Fruit fly (Drosophila melanogaster): ENCODE measurements around the gene CG33128.

Gene CG33128

DNA sequence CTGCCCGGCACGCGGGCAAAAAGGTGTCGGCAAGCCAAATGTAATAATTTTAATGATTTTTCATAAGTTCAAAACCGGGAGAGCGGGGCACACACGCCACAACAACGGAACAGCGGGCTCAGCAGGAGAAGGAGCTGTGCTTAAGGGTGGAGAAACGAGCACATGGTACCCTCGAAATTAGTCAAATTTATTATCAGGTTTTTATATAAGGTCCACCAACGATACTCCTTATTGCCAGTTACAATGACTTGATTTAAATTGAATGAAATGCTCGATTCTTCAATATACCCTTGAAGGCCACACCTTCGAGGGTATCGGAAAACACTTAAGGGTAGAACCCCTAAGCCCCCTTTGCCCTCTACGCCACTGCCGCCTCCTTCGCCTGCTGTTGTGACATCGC is 20.4 kb upstream of the CG33128 start:
- TF ChIP-seq CG8478 (optimal IDR thresholded peaks at IDR 0.05) (no peak), CTCF (optimal IDR thresholded peaks at IDR 0.05) (no peak)

- TF ChIP-seq CG8478 (optimal IDR thresholded peaks at IDR 0.05) (no peak), CTCF (optimal IDR thresholded peaks at IDR 0.05) (no peak)
Measured at dm6 chr2L:1476872-1477503, 16.9 kb upstream of the CG33128 start.

DNA sequence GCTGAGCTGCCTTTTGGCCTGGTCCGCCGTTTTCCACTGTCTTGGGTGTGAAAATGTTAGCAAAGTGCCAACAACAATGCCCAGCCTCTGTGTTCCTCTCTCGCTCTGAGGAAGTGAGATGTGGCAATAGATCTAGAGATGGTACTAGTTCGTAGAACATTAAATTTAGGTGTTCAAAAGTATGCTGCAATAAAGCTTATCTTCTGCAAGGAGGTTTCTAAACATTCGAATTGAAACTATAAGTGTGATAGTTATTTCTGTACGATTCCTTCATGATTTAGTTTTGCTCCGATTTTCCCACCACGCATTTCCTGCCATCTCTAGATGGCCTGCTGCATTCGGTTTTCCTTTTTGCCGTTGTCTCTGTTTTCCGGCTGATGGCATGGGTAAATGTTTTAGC is 15.4 kb upstream of the CG33128 start:
- TF ChIP-seq CG8478 (optimal IDR thresholded peaks at IDR 0.05), result no peak
- TF ChIP-seq CTCF (optimal IDR thresholded peaks at IDR 0.05), result no peak

DNA sequence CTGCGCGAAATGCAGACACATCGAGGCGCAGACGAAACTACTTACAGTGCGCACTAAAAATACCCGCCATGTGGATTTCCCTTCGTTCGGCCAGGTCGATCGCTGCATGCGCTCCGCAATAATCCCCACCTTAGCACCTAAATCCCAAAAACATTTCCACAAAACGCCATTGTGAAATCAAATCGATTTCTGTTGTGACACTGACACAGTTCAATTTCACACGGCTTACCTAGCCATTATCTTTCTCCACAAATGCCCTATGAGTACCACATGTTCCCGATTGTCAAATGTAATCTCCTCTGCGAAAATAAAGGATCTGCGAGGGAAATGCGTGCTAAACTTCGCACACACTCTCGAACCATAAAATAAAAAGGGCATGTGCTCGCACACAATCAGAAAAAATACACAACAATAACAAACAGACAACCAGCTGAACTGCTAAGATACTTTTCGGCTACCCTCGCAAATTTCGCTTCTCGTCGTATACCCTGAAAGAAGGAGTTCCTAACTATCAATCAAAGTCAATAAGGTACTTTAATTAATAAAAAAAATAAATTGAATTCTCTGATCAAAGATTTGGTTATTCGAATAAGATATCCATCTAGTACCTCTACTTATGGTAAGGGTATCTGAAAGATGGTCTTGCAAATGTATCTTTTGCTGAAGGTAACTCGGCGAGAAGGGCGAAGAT is 7.8 kb upstream of the CG33128 start:
- TF ChIP-seq CG8478 (optimal IDR thresholded peaks at IDR 0.05), result no peak
- TF ChIP-seq CTCF (optimal IDR thresholded peaks at IDR 0.05), result no peak

DNA sequence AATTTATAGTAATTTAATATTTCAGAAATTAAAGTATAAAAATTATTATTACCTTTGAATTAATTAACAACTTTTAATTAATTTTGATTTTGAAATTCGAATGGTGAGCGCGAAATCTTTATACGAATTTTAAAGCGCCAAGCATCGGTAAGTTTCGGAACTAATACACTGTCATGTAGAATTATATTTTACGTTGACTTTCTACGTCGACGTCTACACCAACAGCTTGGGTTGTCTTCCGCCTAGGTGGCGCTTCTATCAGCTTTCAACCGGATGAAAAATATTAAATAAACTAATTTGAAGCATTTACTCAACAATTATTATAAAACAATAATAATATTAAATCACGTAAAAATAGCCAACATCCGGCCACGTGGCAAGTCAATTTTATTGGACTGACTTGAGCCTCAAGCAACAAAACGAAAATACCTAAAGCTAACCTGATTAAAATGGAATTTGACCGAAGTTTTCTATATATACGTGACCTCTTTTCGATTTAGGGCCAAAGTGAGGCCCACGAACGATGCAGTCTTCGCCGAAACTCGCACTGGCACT is 2.0 kb upstream of the CG33128 start, which contains the start of gene CG31928:
TSS of gene CG31928 (plus strand) at position 505 of the 555 bp plus-strand sequence.
- TF ChIP-seq CG8478 (optimal IDR thresholded peaks at IDR 0.05), result no peak
- peak; percentile 84 to 97 for TF ChIP-seq CTCF (optimal IDR thresholded peaks at IDR 0.05)

DNA sequence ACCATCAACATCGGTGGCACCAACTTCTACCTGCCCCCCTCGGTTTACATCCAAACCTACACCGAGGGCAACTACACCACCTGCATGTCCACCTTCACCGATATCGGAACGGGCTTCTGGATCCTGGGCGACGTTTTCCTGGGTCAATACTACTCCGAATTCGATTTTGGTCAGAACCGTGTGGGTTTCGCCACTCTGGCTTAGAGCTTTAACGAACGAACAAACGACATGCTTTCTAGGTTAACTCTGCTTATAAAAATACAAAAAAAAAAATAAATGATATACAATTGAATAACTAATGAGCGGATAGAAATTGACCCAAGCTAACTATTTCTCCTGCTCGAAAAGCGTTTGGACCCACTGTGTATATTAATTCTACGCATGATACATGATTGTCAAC is 1.3 kb downstream of the CG33128 start, which contains the start of gene CG31926:
TSS of gene CG31926 (plus strand) at position 301 of the 400 bp plus-strand sequence.
- TF ChIP-seq CG8478 (optimal IDR thresholded peaks at IDR 0.05) (no peak), CTCF (optimal IDR thresholded peaks at IDR 0.05) (no peak)

DNA sequence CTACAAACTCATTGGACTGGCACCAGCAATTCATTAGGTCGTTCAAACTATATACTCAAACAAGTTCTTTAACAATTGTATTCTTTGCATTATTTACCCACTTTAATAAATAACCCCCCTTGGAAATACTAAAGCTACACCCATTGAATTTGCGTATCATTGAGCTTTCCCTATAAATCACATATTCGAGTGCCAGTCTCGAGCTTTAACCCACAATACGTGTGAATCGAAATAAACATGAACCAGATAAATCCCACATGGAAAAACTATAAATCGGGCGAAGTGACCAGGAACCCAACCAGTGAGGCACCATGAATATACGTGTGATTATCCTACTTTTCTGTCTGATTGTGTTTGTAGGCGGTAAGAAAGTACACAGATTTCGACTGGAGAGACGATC is 3.1 kb downstream of the CG33128 start, which contains the start of gene CG31661:
TSS of gene CG31661 (plus strand) at position 301 of the 400 bp plus-strand sequence.
- no peak for TF ChIP-seq CG8478 (optimal IDR thresholded peaks at IDR 0.05)
- TF ChIP-seq CTCF (optimal IDR thresholded peaks at IDR 0.05), result no peak

DNA sequence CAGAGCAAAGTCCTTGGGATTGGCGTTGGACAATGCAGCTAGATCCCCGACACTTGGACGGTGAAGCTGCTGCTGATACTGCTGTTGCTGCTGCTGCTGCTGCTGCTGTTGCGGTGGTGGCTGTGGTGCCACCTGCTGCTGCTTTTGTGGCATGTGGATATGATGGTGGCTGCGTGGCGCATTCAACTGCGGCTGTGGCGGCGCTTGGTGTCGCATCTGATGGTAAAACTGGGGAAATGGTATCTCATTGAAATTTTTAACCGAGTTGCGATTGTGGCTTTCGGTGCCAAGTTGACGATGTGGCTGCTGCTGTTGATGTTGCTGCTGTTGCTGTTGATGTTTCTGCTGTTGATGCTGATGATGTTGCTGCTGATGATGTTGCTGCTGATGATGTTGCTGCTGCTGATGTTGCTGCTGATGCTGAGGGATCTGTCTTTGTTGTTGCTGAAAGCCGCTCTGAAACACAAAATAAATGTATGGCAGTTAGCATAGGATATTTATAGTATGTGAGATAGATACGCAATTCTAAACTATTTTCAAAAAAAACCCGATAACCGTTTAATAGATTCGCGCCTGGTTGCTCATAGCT is 5.2 kb downstream of the CG33128 start:
- no peak for TF ChIP-seq CG8478 (optimal IDR thresholded peaks at IDR 0.05)
- no peak for TF ChIP-seq CTCF (optimal IDR thresholded peaks at IDR 0.05)

DNA sequence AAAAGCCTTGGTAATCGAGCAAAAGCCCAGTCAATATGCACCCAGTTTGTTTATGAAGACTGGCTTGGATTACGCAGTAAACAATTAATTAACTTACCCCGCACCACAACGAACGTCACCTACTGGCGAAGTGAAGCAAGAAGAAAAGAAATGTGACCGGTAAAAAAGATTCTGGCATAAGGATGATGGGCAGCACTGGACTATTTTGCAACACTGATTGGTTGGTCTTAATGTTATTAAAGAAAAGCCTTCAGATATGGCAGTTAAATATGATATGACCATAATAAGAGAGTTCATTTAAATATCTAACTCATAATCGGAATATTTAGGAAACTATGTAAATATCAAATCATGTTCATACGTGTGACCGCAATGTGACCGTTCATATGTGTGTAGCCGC is 6.4 kb downstream of the CG33128 start, which contains the start of gene CG18131:
TSS of gene CG18131 (minus strand) at position 297 of the 400 bp plus-strand sequence.
- TF ChIP-seq CTCF (optimal IDR thresholded peaks at IDR 0.05) (no peak), CG8478 (optimal IDR thresholded peaks at IDR 0.05) (no peak)

- TF ChIP-seq CG8478 (optimal IDR thresholded peaks at IDR 0.05) (no peak), CTCF (optimal IDR thresholded peaks at IDR 0.05) (no peak)
Measured at dm6 chr2L:1502459-1503101, 8.7 kb downstream of the CG33128 start, which contains the start of gene CG7420. Gene CG7420 (minus strand): TSS chr2L:1502904.

DNA sequence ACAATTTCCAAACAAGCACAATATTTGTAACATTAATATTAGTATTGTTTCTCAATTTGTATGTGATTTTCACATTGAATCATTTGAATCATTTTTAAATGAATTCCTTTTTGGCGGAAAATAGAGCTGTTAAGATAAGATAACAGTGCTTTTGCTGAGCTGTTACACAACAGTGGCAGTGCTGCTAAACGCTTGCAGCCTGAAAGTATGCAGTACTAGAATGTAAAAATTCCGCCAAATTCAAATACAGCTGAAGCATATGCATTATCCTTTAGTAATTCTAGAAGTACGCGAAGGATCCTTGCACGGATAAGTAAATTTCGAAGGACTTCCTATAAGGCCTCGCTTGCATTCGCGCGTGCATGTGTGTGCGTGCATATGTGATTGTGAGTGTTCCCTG is 10.4 kb downstream of the CG33128 start:
- no peak for TF ChIP-seq CG8478 (optimal IDR thresholded peaks at IDR 0.05)
- peak in 1 of 2 experiments; percentile 27 for TF ChIP-seq CTCF (optimal IDR thresholded peaks at IDR 0.05)

DNA sequence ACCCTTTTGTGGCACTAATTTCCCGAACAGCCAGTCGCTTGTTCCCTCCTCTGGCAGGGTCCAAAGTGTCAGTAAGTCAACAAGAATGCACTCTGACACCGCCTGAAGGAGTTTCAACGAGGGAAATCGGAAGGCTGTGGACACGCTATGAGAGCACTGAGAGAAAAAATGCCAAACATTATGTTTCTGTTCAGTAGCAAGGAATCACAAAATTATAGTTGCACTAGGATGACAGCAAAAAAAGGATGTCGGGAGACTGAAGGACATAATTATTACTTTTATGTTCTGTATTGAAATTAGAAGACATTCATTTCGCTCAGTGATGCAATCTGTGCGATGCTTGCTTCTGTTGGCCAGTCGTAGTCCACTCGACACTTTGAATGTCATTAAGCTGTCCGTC is 15.9 kb downstream of the CG33128 start:
- TF ChIP-seq CG8478 (optimal IDR thresholded peaks at IDR 0.05) (no peak), CTCF (optimal IDR thresholded peaks at IDR 0.05) (no peak)

- TF ChIP-seq CG8478 (optimal IDR thresholded peaks at IDR 0.05) (no peak), CTCF (optimal IDR thresholded peaks at IDR 0.05) (no peak)
Measured at dm6 chr2L:1517378-1517777, 23.5 kb downstream of the CG33128 start, which contains the start of gene CG18132. Gene CG18132 (minus strand): TSS chr2L:1517478.

DNA sequence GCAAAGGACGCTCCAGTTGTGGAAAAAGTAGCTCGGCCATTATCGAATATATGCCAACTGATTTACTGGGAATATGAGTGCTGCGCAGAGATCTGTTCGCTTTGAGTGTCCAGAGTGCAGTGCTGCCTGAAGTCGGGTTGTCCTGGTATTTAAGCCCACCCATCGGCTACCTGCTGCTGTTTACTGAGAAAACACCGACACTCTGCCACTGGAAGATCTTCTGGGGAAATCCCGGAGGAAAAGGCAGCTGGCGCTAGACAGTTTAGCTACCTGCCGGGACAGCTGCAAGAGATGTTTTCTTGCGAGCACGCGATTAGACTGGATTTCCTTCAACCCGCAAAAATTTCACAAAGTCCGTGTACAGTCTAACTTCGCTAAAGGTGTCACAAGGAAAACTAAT is 24.2 kb downstream of the CG33128 start, which contains the start of gene halo:
TSS of gene halo (minus strand) at position 127 of the 400 bp plus-strand sequence.
- no peak for TF ChIP-seq CG8478 (optimal IDR thresholded peaks at IDR 0.05)
- no peak for TF ChIP-seq CTCF (optimal IDR thresholded peaks at IDR 0.05)

DNA sequence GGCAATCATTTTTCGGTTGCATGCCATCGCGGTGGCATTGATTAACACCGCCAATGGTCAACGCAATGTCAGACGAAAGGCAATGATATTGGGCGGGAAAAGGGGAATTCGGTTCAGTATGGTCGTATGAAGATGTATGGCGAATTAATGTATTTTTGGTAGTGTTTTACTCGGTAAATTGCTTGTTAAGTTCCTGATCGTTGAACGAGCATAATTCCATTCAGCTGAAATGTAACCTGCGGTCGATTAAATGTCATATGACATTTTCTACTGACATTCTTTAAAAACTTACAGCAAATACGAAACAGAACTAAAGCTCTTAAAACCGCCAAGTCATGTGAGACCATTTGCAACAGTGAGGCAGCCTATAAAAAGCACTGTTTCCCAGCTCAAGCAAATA is 26.3 kb downstream of the CG33128 start, which contains the start of gene Or22a:
TSS of gene Or22a (plus strand) at position 301 of the 400 bp plus-strand sequence.
- TF ChIP-seq CTCF (optimal IDR thresholded peaks at IDR 0.05) (no peak), CG8478 (optimal IDR thresholded peaks at IDR 0.05) (no peak)

Data from S2 (cell line).